Worm (Caenorhabditis elegans) whole organism, L4 larva: Measurements from ENCODE around the gene col-75.

Experiments
- aly-2 ChIP-seq: sonication (generic microtip); optimal IDR thresholded peaks from 2 replicates; lab custom pipeline; 2018; ENCODE audit warnings: missing biosample characterization, missing genetic modification characterization
- ces-1 ChIP-seq: fragments of 150-350 bp; sonication (generic microtip); optimal IDR thresholded peaks from 4 replicates; lab custom pipeline; 2014; ENCODE audit warnings: missing biosample characterization, missing genetic modification reagents, missing genetic modification characterization
- dmd-6 ChIP-seq: fragments of 200-800 bp; sonication (Bioruptor generic); IDR thresholded peaks from 2 replicates; pipeline ENCODE4 v1.3.6; 2022; ENCODE audit warnings: missing genetic modification reagents, missing genetic modification characterization, missing compliant biosample characterization
- nhr-102 ChIP-seq: sonication (generic microtip); optimal IDR thresholded peaks from 2 replicates; lab custom pipeline; 2016; ENCODE audit warnings: mild to moderate bottlenecking, missing genetic modification characterization, moderate library complexity, missing compliant biosample characterization
- nhr-11 ChIP-seq: fragments of 150-350 bp; optimal IDR thresholded peaks from 2 replicates; lab custom pipeline; 2014; ENCODE audit warnings: missing biosample characterization, missing genetic modification characterization
- pqm-1 ChIP-seq: sonication (generic microtip); optimal IDR thresholded peaks from 2 replicates; lab custom pipeline; 2017; ENCODE audit warnings: missing biosample characterization, missing genetic modification characterization
- unc-62 ChIP-seq, 3 experiments: fragments of 150-350 bp in 1 of 3; sonication (generic microtip); optimal IDR thresholded peaks in 2 of 3; peaks in 1 of 3; 1 replicate in 1 of 3; 2 replicates in 2 of 3; lab custom pipeline; 2014 to 2017; ENCODE audit warnings: missing biosample characterization in 3 of 3, missing genetic modification characterization in 3 of 3, missing genetic modification reagents in 3 of 3, missing genotype in 1 of 3

- TF ChIP-seq nhr-11 (tag; lab: Kevin White, UChicago) (no peak), pqm-1 (tag; lab: Kevin White, UChicago) (no peak), nhr-102 (tag; lab: Kevin White, UChicago) (no peak), ces-1 (GFP tag; lab: Kevin White, UChicago) (no peak), unc-62 (GFP tag; optimal IDR thresholded peaks at IDR 0.05 in 1 of 2; lab: Kevin White, UChicago) (no peak), unc-62 (tag; optimal IDR thresholded peaks at IDR 0.05; lab: Kevin White, UChicago) (no peak), aly-2 (tag; lab: Kevin White, UChicago) (no peak), dmd-6 (GFP tag; lab: Robert Waterston, UW) (no peak)
Observed at ce11 chrII:6387937-6388336, 38.2 kb upstream of the col-75 start, which contains the start of gene F58F12.2.
